Fruit fly (Drosophila melanogaster): ENCODE measurements around the gene Eig71Ej.

Eig71Ej gene

dm6 chr3L:15636359-15636758 lies 24.5 kb downstream of the Eig71Ej start:
- no peak for TF ChIP-seq usp (GFP tag; optimal IDR thresholded peaks at IDR 0.05)
- TF ChIP-seq h (GFP tag; optimal IDR thresholded peaks at IDR 0.05) = peak; percentile 26

- no peak for TF ChIP-seq Mio (GFP tag; optimal IDR thresholded peaks at IDR 0.05)
- TF ChIP-seq OdsH (GFP tag; optimal IDR thresholded peaks at IDR 0.05) = no peak
- TF ChIP-seq sv (GFP tag; optimal IDR thresholded peaks at IDR 0.05) = no peak
- TF ChIP-seq CG9705 (GFP tag; optimal IDR thresholded peaks at IDR 0.05) = no peak
- no peak for TF ChIP-seq brk (GFP tag; optimal IDR thresholded peaks at IDR 0.05)
- TF ChIP-seq fru (GFP tag; optimal IDR thresholded peaks at IDR 0.05) = no peak
- no peak for TF ChIP-seq ey (GFP tag; optimal IDR thresholded peaks at IDR 0.05)
- TF ChIP-seq GATAd (GFP tag; optimal IDR thresholded peaks at IDR 0.05) = no peak
- no peak for TF ChIP-seq usp (GFP tag; optimal IDR thresholded peaks at IDR 0.05)
- TF ChIP-seq lola (GFP tag; optimal IDR thresholded peaks at IDR 0.05) = no peak
- TF ChIP-seq rgr (GFP tag; optimal IDR thresholded peaks at IDR 0.05) = no peak
- no peak for TF ChIP-seq br (GFP tag; optimal IDR thresholded peaks at IDR 0.05)
- no peak for TF ChIP-seq woc (GFP tag; optimal IDR thresholded peaks at IDR 0.05)
- no peak for TF ChIP-seq pan (optimal IDR thresholded peaks at IDR 0.05)
- no peak for TF ChIP-seq Vsx2 (GFP tag; optimal IDR thresholded peaks at IDR 0.05; ENCODE audit: partially characterized antibody)
- no peak for TF ChIP-seq Dif (GFP tag; optimal IDR thresholded peaks at IDR 0.05; ENCODE audit: partially characterized antibody)
- TF ChIP-seq dsf (GFP tag; optimal IDR thresholded peaks at IDR 0.05; ENCODE audit: borderline replicate concordance) = no peak
- no peak for TF ChIP-seq CrebA (GFP tag; optimal IDR thresholded peaks at IDR 0.05; ENCODE audit: borderline replicate concordance)
- TF ChIP-seq Hnf4 (GFP tag; optimal IDR thresholded peaks at IDR 0.05) = no peak
These were observed 26.3 kb downstream of the Eig71Ej start for dm6 chr3L:15634368-15635075.

- no peak for TF ChIP-seq Hnf4 (GFP tag; optimal IDR thresholded peaks at IDR 0.05)
- no peak for TF ChIP-seq Mio (GFP tag; optimal IDR thresholded peaks at IDR 0.05)
- no peak for TF ChIP-seq h (GFP tag; optimal IDR thresholded peaks at IDR 0.05)
- TF ChIP-seq br (GFP tag; optimal IDR thresholded peaks at IDR 0.05) = peak; percentile 32
- TF ChIP-seq rgr (GFP tag; optimal IDR thresholded peaks at IDR 0.05) = peak; percentile 14
- TF ChIP-seq Hr83 (GFP tag; optimal IDR thresholded peaks at IDR 0.05; ENCODE audit: poor library complexity, severe bottlenecking) = no peak
- TF ChIP-seq jim (GFP tag; optimal IDR thresholded peaks at IDR 0.05) = no peak
- no peak for TF ChIP-seq N (GFP tag; optimal IDR thresholded peaks at IDR 0.05)
- peak; percentile 13 for TF ChIP-seq Sp1 (GFP tag; optimal IDR thresholded peaks at IDR 0.05)
- TF ChIP-seq OdsH (GFP tag; optimal IDR thresholded peaks at IDR 0.05) = no peak
- TF ChIP-seq HLH106 (tag; optimal IDR thresholded peaks at IDR 0.05) = no peak
These were observed 28.2 kb downstream of the Eig71Ej start for dm6 chr3L:15632653-15633052.

- no peak for TF ChIP-seq Rel (GFP tag; optimal IDR thresholded peaks at IDR 0.05)
- TF ChIP-seq Rel (tag; optimal IDR thresholded peaks at IDR 0.05) = peak; percentile 33
- no peak for TF ChIP-seq GATAd (GFP tag; optimal IDR thresholded peaks at IDR 0.05)
- no peak for TF ChIP-seq CG9705 (GFP tag; optimal IDR thresholded peaks at IDR 0.05)
These were observed 29.7 kb downstream of the Eig71Ej start for dm6 chr3L:15631067-15631466.

dm6 chr3L:15627295-15627694 lies 33.5 kb downstream of the Eig71Ej start:
- TF ChIP-seq rgr (GFP tag; optimal IDR thresholded peaks at IDR 0.05) = no peak
- no peak for TF ChIP-seq CrebA (GFP tag; optimal IDR thresholded peaks at IDR 0.05; ENCODE audit: borderline replicate concordance)
- TF ChIP-seq Sp1 (GFP tag; optimal IDR thresholded peaks at IDR 0.05) = no peak
- TF ChIP-seq dl (GFP tag; optimal IDR thresholded peaks at IDR 0.05; ENCODE audit: insufficient read depth in 1 of 2, partially characterized antibody in 2 of 2) = no peak
- no peak for TF ChIP-seq woc (GFP tag; optimal IDR thresholded peaks at IDR 0.05)
- TF ChIP-seq N (GFP tag; optimal IDR thresholded peaks at IDR 0.05) = no peak
- TF ChIP-seq Myc (optimal IDR thresholded peaks at IDR 0.05) = no peak
- TF ChIP-seq Dfd (GFP tag; optimal IDR thresholded peaks at IDR 0.05) = no peak
- TF ChIP-seq sv (GFP tag; optimal IDR thresholded peaks at IDR 0.05) = no peak
- no peak for TF ChIP-seq dsf (GFP tag; optimal IDR thresholded peaks at IDR 0.05; ENCODE audit: borderline replicate concordance)
- no peak for TF ChIP-seq br (GFP tag; optimal IDR thresholded peaks at IDR 0.05)
- TF ChIP-seq fru (GFP tag; optimal IDR thresholded peaks at IDR 0.05) = no peak
- no peak for TF ChIP-seq Rel (GFP tag; optimal IDR thresholded peaks at IDR 0.05)
- no peak for TF ChIP-seq Rel (tag; optimal IDR thresholded peaks at IDR 0.05)
- no peak for TF ChIP-seq GATAd (GFP tag; optimal IDR thresholded peaks at IDR 0.05)
- no peak for TF ChIP-seq CG9705 (GFP tag; optimal IDR thresholded peaks at IDR 0.05)
- TF ChIP-seq ey (GFP tag; optimal IDR thresholded peaks at IDR 0.05) = no peak
- TF ChIP-seq Jra (GFP tag; optimal IDR thresholded peaks at IDR 0.05) = no peak
- no peak for TF ChIP-seq Mio (GFP tag; optimal IDR thresholded peaks at IDR 0.05)
- TF ChIP-seq Vsx2 (GFP tag; optimal IDR thresholded peaks at IDR 0.05; ENCODE audit: partially characterized antibody) = no peak
